Worm (Caenorhabditis elegans): ENCODE measurements around the gene M70.2.
A peak's percentile ranks its signal among the peaks of the same experiment; 100 is the strongest.
"Not testable (repeated sequence)": the region's sequence is repeated elsewhere in the genome, so short reads cannot be mapped to it uniquely, and the experiment has no call there.

- TF ChIP-seq nhr-76 (tag; optimal IDR thresholded peaks at IDR 0.05); fkh-10 (GFP tag; optimal IDR thresholded peaks at IDR 0.05); nhr-28 (tag; optimal IDR thresholded peaks at IDR 0.05); aha-1 (tag; optimal IDR thresholded peaks at IDR 0.05); jun-1 (tag; optimal IDR thresholded peaks at IDR 0.05): not testable (repeated sequence)
- peak in 1 of 2 experiments; percentile 25 for TF ChIP-seq lsy-2 (tag; optimal IDR thresholded peaks at IDR 0.05)
Measured at ce11 chrIV:2275545-2275944, 32.7 kb downstream of the M70.2 start, which contains the start of gene M70.5.

Data from whole organism, L1 larva.